Worm (Caenorhabditis elegans) whole organism, L2 larva: Measurements from ENCODE around the gene K07H8.5.

Experiments used
- C34F6.9 ChIP-seq: fragments of 150-350 bp; optimal IDR thresholded peaks from 2 replicates; lab custom pipeline; 2014; ENCODE audit warnings: missing biosample characterization, missing genetic modification characterization
- F13H6.1 ChIP-seq: sonication (generic microtip); optimal IDR thresholded peaks from 2 replicates; lab custom pipeline; 2016; ENCODE audit warnings: missing genetic modification characterization, missing compliant biosample characterization
- R02D3.7 ChIP-seq: fragments of 150-350 bp; optimal IDR thresholded peaks from 2 replicates; lab custom pipeline; 2014; ENCODE audit warnings: missing biosample characterization, missing genetic modification characterization
- ZK546.5 ChIP-seq: sonication (generic microtip); optimal IDR thresholded peaks from 2 replicates; lab custom pipeline; 2017; ENCODE audit warnings: missing biosample characterization, missing genetic modification characterization
- aly-2 ChIP-seq: fragments of 150-350 bp; optimal IDR thresholded peaks from 2 replicates; lab custom pipeline; 2014; ENCODE audit warnings: missing biosample characterization, missing genetic modification characterization
- blmp-1 ChIP-seq: sonication (generic microtip); optimal IDR thresholded peaks from 2 replicates; lab custom pipeline; 2017; ENCODE audit warnings: missing genetic modification characterization, mild to moderate bottlenecking, missing compliant biosample characterization, antibody characterized with exemption, moderate library complexity; ENCODE audit not compliant: insufficient read depth
- ceh-16 ChIP-seq: fragments of 150-350 bp; optimal IDR thresholded peaks from 2 replicates; lab custom pipeline; 2014; ENCODE audit warnings: missing biosample characterization, missing genetic modification characterization
- ceh-82 ChIP-seq: fragments of 150-350 bp; optimal IDR thresholded peaks from 2 replicates; lab custom pipeline; 2014; ENCODE audit warnings: missing biosample characterization, missing genetic modification characterization
- crh-2 ChIP-seq: sonication (generic microtip); optimal IDR thresholded peaks from 2 replicates; lab custom pipeline; 2017; ENCODE audit warnings: missing biosample characterization, missing genetic modification characterization
- dmd-4 ChIP-seq: sonication (generic microtip); optimal IDR thresholded peaks from 2 replicates; lab custom pipeline; 2017; ENCODE audit warnings: missing biosample characterization, missing genetic modification characterization
- egl-27 ChIP-seq: sonication (generic microtip); optimal IDR thresholded peaks from 3 replicates; lab custom pipeline; 2017; ENCODE audit warnings: missing biosample characterization, missing genetic modification reagents, missing genetic modification characterization
- elt-1 ChIP-seq: fragments of 150-350 bp; optimal IDR thresholded peaks from 2 replicates; lab custom pipeline; 2014; ENCODE audit warnings: missing biosample characterization, missing genetic modification characterization
- fos-1 ChIP-seq: fragments of 150-350 bp; optimal IDR thresholded peaks from 2 replicates; lab custom pipeline; 2014; ENCODE audit warnings: missing biosample characterization, missing genetic modification characterization
- gmeb-1 ChIP-seq: fragments of 150-350 bp; optimal IDR thresholded peaks from 2 replicates; lab custom pipeline; 2014; ENCODE audit warnings: missing biosample characterization, missing genetic modification characterization
- lin-11 ChIP-seq: fragments of 150-350 bp; sonication (generic microtip); optimal IDR thresholded peaks from 2 replicates; lab custom pipeline; 2014; ENCODE audit warnings: missing biosample characterization, missing genetic modification characterization, inconsistent platforms, mixed read lengths
- lin-13 ChIP-seq: fragments of 150-350 bp; optimal IDR thresholded peaks from 2 replicates; lab custom pipeline; 2014; ENCODE audit warnings: missing biosample characterization, missing genetic modification reagents, missing genetic modification characterization
- lin-39 ChIP-seq: fragments of 150-350 bp; optimal IDR thresholded peaks from 2 replicates; lab custom pipeline; 2014; ENCODE audit warnings: missing biosample characterization, missing genetic modification reagents, missing genetic modification characterization
- lsy-2 ChIP-seq, 2 experiments: fragments of 150-350 bp in 1 of 2; sonication (generic microtip) in 1 of 2; optimal IDR thresholded peaks; 2 replicates each; lab custom pipeline; 2014 to 2017; ENCODE audit warnings: missing biosample characterization in 2 of 2, missing genetic modification characterization in 2 of 2
- mbf-1 ChIP-seq: sonication (generic microtip); optimal IDR thresholded peaks from 2 replicates; lab custom pipeline; 2017; ENCODE audit warnings: missing biosample characterization, missing genetic modification characterization
- mdl-1 ChIP-seq, 2 experiments: fragments of 150-350 bp in 1 of 2; sonication (generic microtip) in 1 of 2; optimal IDR thresholded peaks; 2 replicates each; lab custom pipeline; 2017; ENCODE audit warnings: missing biosample characterization in 2 of 2, missing genetic modification characterization in 2 of 2
- nhr-10 ChIP-seq: sonication (generic microtip); optimal IDR thresholded peaks from 2 replicates; lab custom pipeline; 2017; ENCODE audit warnings: missing biosample characterization, missing genetic modification characterization
- nhr-11 ChIP-seq: fragments of 150-350 bp; optimal IDR thresholded peaks from 2 replicates; lab custom pipeline; 2014; ENCODE audit warnings: missing biosample characterization, missing genetic modification characterization
- nhr-129 ChIP-seq: fragments of 150-350 bp; optimal IDR thresholded peaks from 2 replicates; lab custom pipeline; 2014; ENCODE audit warnings: missing biosample characterization, missing genetic modification characterization
- nhr-21 ChIP-seq: fragments of 150-350 bp; optimal IDR thresholded peaks from 2 replicates; lab custom pipeline; 2014; ENCODE audit warnings: missing biosample characterization, missing genetic modification characterization
- nhr-237 ChIP-seq: fragments of 150-350 bp; optimal IDR thresholded peaks from 2 replicates; lab custom pipeline; 2014; ENCODE audit warnings: missing biosample characterization, missing genetic modification characterization
- nhr-6 ChIP-seq: fragments of 150-350 bp; optimal IDR thresholded peaks from 2 replicates; lab custom pipeline; 2014; ENCODE audit warnings: missing biosample characterization, missing genetic modification characterization
- nhr-77 ChIP-seq: fragments of 150-350 bp; optimal IDR thresholded peaks from 2 replicates; lab custom pipeline; 2014; ENCODE audit warnings: missing biosample characterization, missing genetic modification characterization
- peb-1 ChIP-seq: fragments of 150-350 bp; optimal IDR thresholded peaks from 2 replicates; lab custom pipeline; 2014; ENCODE audit warnings: missing biosample characterization, missing genetic modification characterization
- skn-1 ChIP-seq: sonication (generic microtip); optimal IDR thresholded peaks from 2 replicates; lab custom pipeline; 2017; ENCODE audit warnings: missing biosample characterization, missing genetic modification characterization
- sma-9 ChIP-seq, 2 experiments: fragments of 150-350 bp in 1 of 2; sonication (generic microtip) in 1 of 2; optimal IDR thresholded peaks; 2 replicates each; lab custom pipeline; 2014 to 2016; ENCODE audit warnings: missing genetic modification characterization in 2 of 2, mild to moderate bottlenecking in 1 of 2, missing biosample characterization in 1 of 2, missing compliant biosample characterization in 1 of 2, missing genetic modification reagents in 1 of 2, moderate library complexity in 1 of 2
- snpc-4 ChIP-seq: fragments of 150-350 bp; optimal IDR thresholded peaks from 2 replicates; lab custom pipeline; 2014; ENCODE audit warnings: missing biosample characterization, missing genetic modification characterization
- unc-55 ChIP-seq: fragments of 150-350 bp; sonication (generic microtip); optimal IDR thresholded peaks from 3 replicates; lab custom pipeline; 2014; ENCODE audit warnings: missing biosample characterization, missing genetic modification reagents, missing genetic modification characterization
- zag-1 ChIP-seq: fragments of 150-350 bp; optimal IDR thresholded peaks from 2 replicates; lab custom pipeline; 2014; ENCODE audit warnings: missing biosample characterization, missing genetic modification characterization
- ztf-1 ChIP-seq: fragments of 200-800 bp; sonication (Bioruptor generic); conservative IDR thresholded peaks from 2 replicates; pipeline ENCODE4 v1.3.6; 2022; ENCODE audit warnings: missing genetic modification characterization, missing compliant biosample characterization
- ztf-4 ChIP-seq: fragments of 150-350 bp; optimal IDR thresholded peaks from 2 replicates; lab custom pipeline; 2014; ENCODE audit warnings: missing biosample characterization, missing genetic modification characterization

The K07H8.5 gene

ce11 chrIV:8283214-8283613, 15.1 kb downstream of the K07H8.5 start:
- TF ChIP-seq nhr-129 (tag; lab: Kevin White, UChicago) = no peak
- TF ChIP-seq elt-1 (tag; lab: Kevin White, UChicago) = no peak
- TF ChIP-seq ceh-82 (tag; lab: Kevin White, UChicago) = no peak
- TF ChIP-seq blmp-1 (tag; lab: Kevin White, UChicago) = no peak
- no peak for TF ChIP-seq peb-1 (tag; lab: Kevin White, UChicago)
- TF ChIP-seq unc-55 (GFP tag; lab: Kevin White, UChicago) = peak; percentile 63

- TF ChIP-seq nhr-11 (tag; lab: Kevin White, UChicago) (no peak), ceh-82 (tag; lab: Kevin White, UChicago) (no peak), nhr-237 (tag; lab: Kevin White, UChicago) (no peak)
- TF ChIP-seq, all 48 proteins: peak for 0
Measured at ce11 chrIV:8286352-8286751, 18.2 kb downstream of the K07H8.5 start, which contains the start of gene K07H8.9. TSS of gene K07H8.9 (minus strand) at chrIV:8286476.

- TF ChIP-seq ceh-16 = no peak
- no peak for TF ChIP-seq elt-1 (tag; lab: Kevin White, UChicago)
- TF ChIP-seq C34F6.9 (tag; lab: Kevin White, UChicago) = no peak
- TF ChIP-seq peb-1 (tag; lab: Kevin White, UChicago) = no peak
- TF ChIP-seq mbf-1 (tag; lab: Kevin White, UChicago) = no peak
- TF ChIP-seq nhr-237 (tag; lab: Kevin White, UChicago) = no peak
- no peak for TF ChIP-seq nhr-10 (tag; lab: Kevin White, UChicago)
- no peak for TF ChIP-seq dmd-4
- no peak for TF ChIP-seq mdl-1 (tag; optimal IDR thresholded peaks at IDR 0.05; lab: Kevin White, UChicago)
- TF ChIP-seq nhr-129 (tag; lab: Kevin White, UChicago) = no peak
- no peak for TF ChIP-seq crh-2 (tag; lab: Kevin White, UChicago)
- TF ChIP-seq R02D3.7 = no peak
- no peak for TF ChIP-seq egl-27 (tag; lab: Kevin White, UChicago)
- no peak for TF ChIP-seq zag-1
- no peak for TF ChIP-seq skn-1 (tag; lab: Kevin White, UChicago)
- TF ChIP-seq, all 48 proteins: peak for 0
Measured at ce11 chrIV:8287287-8287686, 19.2 kb downstream of the K07H8.5 start.

- TF ChIP-seq R02D3.7 (no peak), nhr-129 (tag; lab: Kevin White, UChicago) (no peak), ztf-1 (GFP tag; lab: Robert Waterston, UW) (no peak), peb-1 (tag; lab: Kevin White, UChicago) (no peak), elt-1 (tag; lab: Kevin White, UChicago) (no peak)
Measured at ce11 chrIV:8289105-8289504, 21.0 kb downstream of the K07H8.5 start.

- TF ChIP-seq ZK546.5 (no peak), nhr-6 (tag; lab: Kevin White, UChicago) (no peak), lin-39 (tag; lab: Kevin White, UChicago) (no peak), snpc-4 (tag; lab: Kevin White, UChicago) (no peak), nhr-21 (tag; lab: Kevin White, UChicago) (no peak), nhr-77 (tag; lab: Kevin White, UChicago) (no peak), aly-2 (tag; lab: Kevin White, UChicago) (no peak), ztf-1 (GFP tag; lab: Robert Waterston, UW) (no peak), ztf-4 (no peak), zag-1 (no peak), nhr-129 (tag; lab: Kevin White, UChicago) (no peak), lin-11 (tag; lab: Kevin White, UChicago) (no peak)
Measured at ce11 chrIV:8289505-8289579, 21.2 kb downstream of the K07H8.5 start, which contains the start of gene nucl-1. TSS of gene nucl-1 (minus strand) at chrIV:8289530.

- TF ChIP-seq nhr-129 (tag; lab: Kevin White, UChicago) (peak; percentile 57), F13H6.1 (tag; lab: Kevin White, UChicago) (peak; percentile 28), nhr-6 (tag; lab: Kevin White, UChicago) (no peak), crh-2 (tag; lab: Kevin White, UChicago) (peak; percentile 19), fos-1 (peak; percentile 31), sma-9 (GFP tag; optimal IDR thresholded peaks at IDR 0.05; lab: Kevin White, UChicago) (peak; percentile 4), sma-9 (tag; optimal IDR thresholded peaks at IDR 0.05; lab: Kevin White, UChicago) (no peak), C34F6.9 (tag; lab: Kevin White, UChicago) (peak; percentile 58), nhr-237 (tag; lab: Kevin White, UChicago) (no peak), gmeb-1 (peak; percentile 54), lsy-2 (tag; optimal IDR thresholded peaks at IDR 0.05; lab: Kevin White, UChicago) (peak in 1 of 2 experiments; percentile 77), lin-13 (GFP tag; lab: Kevin White, UChicago) (peak; percentile 29), unc-55 (GFP tag; lab: Kevin White, UChicago) (peak; percentile 76), elt-1 (tag; lab: Kevin White, UChicago) (no peak)
Measured at ce11 chrIV:8289580-8290323, 21.6 kb downstream of the K07H8.5 start, which contains the start of gene daf-31. TSS of gene daf-31 (plus strand) at chrIV:8290273.
